Worm (Caenorhabditis elegans) whole organism, early embryonic: Measurements from ENCODE around the gene F53H8.3.

Source experiments
- ama-1 ChIP-seq: fragments of 150-350 bp; optimal IDR thresholded peaks from 2 replicates; lab custom pipeline; 2014
- ets-7 ChIP-seq: sonication (generic microtip); optimal IDR thresholded peaks from 2 replicates; lab custom pipeline; 2016; ENCODE audit warnings: missing genotype, missing genetic modification characterization, missing compliant biosample characterization
- scrt-1 ChIP-seq: fragments of 200-800 bp; sonication (Bioruptor generic); IDR thresholded peaks from 2 replicates; pipeline ENCODE4 v1.3.6; 2022; ENCODE audit warnings: missing genetic modification characterization, missing compliant biosample characterization
- sea-1 ChIP-seq: fragments of 200-800 bp; sonication (Bioruptor generic); conservative IDR thresholded peaks from 2 replicates; pipeline ENCODE4 v1.3.6; 2022; ENCODE audit warnings: missing genetic modification characterization, missing compliant biosample characterization

- TF ChIP-seq scrt-1 (GFP tag; lab: Robert Waterston, UW) (no peak), ama-1 (no peak), ets-7 (tag; lab: Kevin White, UChicago) (no peak), sea-1 (GFP tag; lab: Robert Waterston, UW) (no peak)
Measured at ce11 chrX:938269-938883, at the start of gene F53H8.3.
